Worm (Caenorhabditis elegans) whole organism, young adult: ENCODE measurements around the gene rpc-1.

ENCODE experiments used
- ceh-79 ChIP-seq: sonication (generic microtip); optimal IDR thresholded peaks from 2 replicates; lab custom pipeline; 2017; ENCODE audit warnings: mild to moderate bottlenecking, missing genetic modification characterization, missing compliant biosample characterization
- egrh-3 ChIP-seq: fragments of 200-800 bp; sonication (Bioruptor generic); IDR thresholded peaks from 2 replicates; pipeline ENCODE4 v1.3.6; 2022; ENCODE audit warnings: missing genetic modification reagents, missing genetic modification characterization, missing compliant biosample characterization
- lin-35 ChIP-seq, 3 experiments: fragments of 150-350 bp in 2 of 3; sonication (generic microtip) in 1 of 3; optimal IDR thresholded peaks; 2 replicates each; lab custom pipeline; 2014 to 2018; ENCODE audit warnings: missing biosample characterization in 3 of 3, missing genetic modification characterization in 3 of 3, missing genetic modification reagents in 3 of 3
- lir-1 ChIP-seq: fragments of 200-800 bp; sonication (Bioruptor generic); conservative IDR thresholded peaks from 2 replicates; pipeline ENCODE4 v1.3.6; 2022; ENCODE audit warnings: missing genetic modification reagents, missing genetic modification characterization, missing compliant biosample characterization
- nhr-80 ChIP-seq: sonication (generic microtip); optimal IDR thresholded peaks from 2 replicates; lab custom pipeline; 2016; ENCODE audit warnings: missing genetic modification characterization, missing compliant biosample characterization
- nhr-90 ChIP-seq: sonication (generic microtip); optimal IDR thresholded peaks from 2 replicates; lab custom pipeline; 2016; ENCODE audit warnings: missing genotype, mild to moderate bottlenecking, missing genetic modification characterization, missing compliant biosample characterization
- tlf-1 ChIP-seq: fragments of 200-800 bp; sonication (Bioruptor generic); optimal IDR thresholded peaks from 2 replicates; lab custom pipeline; 2018; ENCODE audit warnings: mild to moderate bottlenecking, missing genetic modification characterization, missing compliant biosample characterization
- unc-130 ChIP-seq: sonication (generic microtip); optimal IDR thresholded peaks from 2 replicates; lab custom pipeline; 2016; ENCODE audit warnings: missing genetic modification reagents, missing genetic modification characterization, missing compliant biosample characterization
- xnd-1 ChIP-seq: sonication (generic microtip); optimal IDR thresholded peaks from 2 replicates; lab custom pipeline; 2016; ENCODE audit warnings: missing genotype, missing genetic modification reagents, missing genetic modification characterization, missing compliant biosample characterization
- ztf-26 ChIP-seq: sonication (generic microtip); optimal IDR thresholded peaks from 2 replicates; lab custom pipeline; 2017; ENCODE audit warnings: missing genetic modification characterization, missing compliant biosample characterization
- ztf-6 ChIP-seq: fragments of 200-800 bp; sonication (Bioruptor generic); IDR thresholded peaks from 2 replicates; pipeline ENCODE4 v1.3.6; 2022; ENCODE audit warnings: missing genetic modification reagents, missing genetic modification characterization, missing compliant biosample characterization

- TF ChIP-seq egrh-3, result no peak
- no peak for TF ChIP-seq ztf-6 (GFP tag; lab: Robert Waterston, UW)
- TF ChIP-seq nhr-90 (tag; lab: Kevin White, UChicago), result no peak
- TF ChIP-seq unc-130, result no peak
- TF ChIP-seq xnd-1 (tag; lab: Kevin White, UChicago), result no peak
- TF ChIP-seq tlf-1, result no peak
- no peak for TF ChIP-seq lir-1 (GFP tag; lab: Robert Waterston, UW)
- no peak for TF ChIP-seq ztf-26 (tag; lab: Kevin White, UChicago)
- no peak for TF ChIP-seq lin-35 (GFP tag; optimal IDR thresholded peaks at IDR 0.05; lab: Kevin White, UChicago)
- TF ChIP-seq nhr-80 (tag; lab: Kevin White, UChicago), result no peak
- TF ChIP-seq ceh-79 (tag; lab: Kevin White, UChicago), result no peak
These were observed 26.2 kb upstream of the rpc-1 start, which contains the start of gene R13A1.5 for ce11 chrIV:7191745-7192144.
